Worm (Caenorhabditis elegans) whole organism, late embryonic: Measurements from ENCODE around the gene clc-32.

Experiments used
- F13H6.1 ChIP-seq: sonication (generic microtip); optimal IDR thresholded peaks from 2 replicates; lab custom pipeline; 2016; ENCODE audit warnings: missing genetic modification characterization, missing compliant biosample characterization
- hlh-6 ChIP-seq: sonication (generic microtip); optimal IDR thresholded peaks from 2 replicates; lab custom pipeline; 2016; ENCODE audit warnings: missing genotype, missing genetic modification characterization, missing compliant biosample characterization
- sox-4 ChIP-seq: sonication (generic microtip); optimal IDR thresholded peaks from 2 replicates; lab custom pipeline; 2017; ENCODE audit warnings: mild to moderate bottlenecking, missing genetic modification characterization, inconsistent platforms, missing compliant biosample characterization

DNA sequence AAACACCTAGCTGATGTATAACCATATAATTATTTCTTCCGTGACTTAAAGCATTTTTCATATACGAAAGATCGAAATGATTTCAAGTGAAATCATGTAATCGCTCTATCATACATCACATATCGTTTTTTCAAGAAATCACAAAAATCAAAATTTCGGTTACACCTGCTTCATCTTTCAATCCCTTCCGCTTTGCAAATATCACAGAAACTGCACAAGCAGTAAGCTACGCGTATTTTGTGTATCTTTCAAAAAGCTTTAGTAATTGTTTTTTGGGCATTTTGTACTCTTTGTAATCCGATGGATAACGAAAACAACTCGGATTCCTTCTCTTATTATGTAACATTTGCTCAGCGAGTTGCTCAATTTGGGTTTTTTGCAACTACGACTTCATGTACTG is 25.6 kb downstream of the clc-32 start, which contains the start of gene str-25:
- TF ChIP-seq F13H6.1 (no peak), sox-4 (tag; lab: Kevin White, UChicago) (no peak), hlh-6 (tag; lab: Kevin White, UChicago) (no peak)
